Worm (Caenorhabditis elegans) whole organism, midembryonic: ENCODE data around the gene nipi-4.

Experiments used
- T22C8.4 ChIP-seq: fragments of 200-800 bp; sonication (Bioruptor generic); IDR thresholded peaks from 2 replicates; pipeline ENCODE4 v1.3.6; 2022; ENCODE audit warnings: missing genetic modification characterization, missing compliant biosample characterization
- cog-1 ChIP-seq: sonication (generic microtip); optimal IDR thresholded peaks from 2 replicates; lab custom pipeline; 2016; ENCODE audit warnings: missing genetic modification characterization, missing compliant biosample characterization
- flt-1 ChIP-seq: fragments of 200-800 bp; sonication (Bioruptor generic); IDR thresholded peaks from 2 replicates; pipeline ENCODE4 v1.3.6; 2022; ENCODE audit warnings: missing genetic modification characterization, missing compliant biosample characterization
- klf-2 ChIP-seq: fragments of 200-800 bp; sonication (Bioruptor generic); conservative IDR thresholded peaks from 2 replicates; pipeline ENCODE4 v1.3.6; 2022; ENCODE audit warnings: missing genetic modification reagents, missing genetic modification characterization, missing compliant biosample characterization
- med-1 ChIP-seq: sonication (generic microtip); optimal IDR thresholded peaks from 2 replicates; lab custom pipeline; 2017; ENCODE audit warnings: missing genetic modification characterization, mild to moderate bottlenecking, missing compliant biosample characterization, antibody characterized with exemption, missing genetic modification reagents; ENCODE audit not compliant: insufficient read depth
- ref-1 ChIP-seq: fragments of 200-800 bp; sonication (Bioruptor generic); conservative IDR thresholded peaks from 2 replicates; pipeline ENCODE4 v1.3.6; 2022; ENCODE audit warnings: missing genetic modification reagents, missing genetic modification characterization, missing compliant biosample characterization
- tab-1 ChIP-seq: fragments of 200-800 bp; sonication (Bioruptor generic); IDR thresholded peaks from 2 replicates; pipeline ENCODE4 v1.3.6; 2022; ENCODE audit warnings: missing genetic modification characterization, missing compliant biosample characterization
- ztf-23 ChIP-seq: fragments of 200-800 bp; sonication (Bioruptor generic); IDR thresholded peaks from 2 replicates; pipeline ENCODE4 v1.3.6; 2022; ENCODE audit warnings: missing genetic modification reagents, missing genetic modification characterization, missing compliant biosample characterization
- ztf-29 ChIP-seq: fragments of 200-800 bp; sonication (Bioruptor generic); IDR thresholded peaks from 2 replicates; pipeline ENCODE4 v1.3.6; 2022; ENCODE audit warnings: missing genetic modification reagents, missing genetic modification characterization, missing compliant biosample characterization

The nipi-4 gene

DNA sequence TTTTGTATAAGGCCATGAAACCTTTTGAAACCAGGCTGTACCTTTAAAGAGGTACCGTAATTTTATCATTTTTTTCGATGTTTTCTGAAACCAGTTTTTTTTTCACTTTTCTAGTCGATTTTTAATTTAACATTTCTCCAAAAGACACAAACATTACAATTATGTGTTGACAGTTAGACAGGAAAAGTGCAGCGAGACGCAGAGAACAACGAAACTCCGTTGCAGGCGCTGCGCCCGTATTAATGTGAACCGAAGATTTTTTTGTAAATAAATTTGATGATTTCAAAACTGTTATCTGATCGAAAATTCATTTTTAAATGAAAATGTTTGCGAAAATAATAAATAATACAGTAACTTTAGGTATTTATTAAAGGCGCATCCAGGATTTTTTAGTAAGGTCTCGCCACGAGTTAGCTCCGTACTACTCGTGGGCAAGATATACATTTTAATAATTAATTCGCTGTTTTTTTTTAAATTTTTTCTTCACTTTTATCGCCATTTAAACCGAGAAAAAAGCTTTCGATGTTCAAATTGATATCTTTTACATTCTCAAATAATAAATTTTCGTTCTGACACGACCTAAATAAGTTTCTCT is 6.4 kb upstream of the nipi-4 start, which contains the start of gene F40A3.3:
F40A3.3 (plus strand) TSS at position 564 of the 595 bp plus-strand sequence.
- no peak for TF ChIP-seq T22C8.4 (GFP tag; lab: Robert Waterston, UW)
- no peak for TF ChIP-seq klf-2 (GFP tag; lab: Robert Waterston, UW)
- no peak for TF ChIP-seq med-1 (GFP tag; lab: Kevin White, UChicago)
- TF ChIP-seq cog-1 (tag; lab: Kevin White, UChicago): no peak
- no peak for TF ChIP-seq ztf-29 (GFP tag; lab: Robert Waterston, UW)
- no peak for TF ChIP-seq flt-1 (GFP tag; lab: Robert Waterston, UW)
- TF ChIP-seq ztf-23: no peak
- no peak for TF ChIP-seq ref-1 (GFP tag; lab: Robert Waterston, UW)

- TF ChIP-seq flt-1 (GFP tag; lab: Robert Waterston, UW) (no peak), med-1 (GFP tag; lab: Kevin White, UChicago) (no peak), klf-2 (GFP tag; lab: Robert Waterston, UW) (no peak), ztf-23 (no peak), tab-1 (GFP tag; lab: Robert Waterston, UW) (no peak), cog-1 (tag; lab: Kevin White, UChicago) (no peak), T22C8.4 (GFP tag; lab: Robert Waterston, UW) (no peak), ref-1 (GFP tag; lab: Robert Waterston, UW) (no peak), ztf-29 (GFP tag; lab: Robert Waterston, UW) (no peak)
These were observed 4.8 kb upstream of the nipi-4 start, which contains the start of gene F40A3.4 for ce11 chrV:7875456-7875855. F40A3.4 (plus strand) TSS chrV:7875756.

DNA sequence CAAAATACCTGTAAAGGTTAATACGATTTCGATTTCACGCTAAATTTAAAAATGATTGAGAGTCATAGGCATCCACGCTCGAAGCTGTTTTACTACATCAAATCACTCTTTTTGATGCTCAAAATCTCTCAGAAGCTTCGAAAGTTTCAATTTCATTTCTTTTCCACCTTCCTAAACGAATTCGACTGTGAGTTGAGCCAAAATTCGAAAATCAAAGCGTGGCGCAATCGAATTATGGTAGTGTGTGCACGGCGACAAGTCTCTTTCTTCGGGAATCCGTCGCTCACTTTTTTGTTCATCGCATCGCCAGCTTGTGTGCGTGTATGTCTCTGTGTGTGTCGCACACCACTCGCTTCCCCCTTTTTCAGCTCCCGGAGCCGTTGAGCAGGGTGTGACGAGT is 2.3 kb upstream of the nipi-4 start:
- no peak for TF ChIP-seq ztf-23
- TF ChIP-seq tab-1 (GFP tag; lab: Robert Waterston, UW): no peak
- no peak for TF ChIP-seq T22C8.4 (GFP tag; lab: Robert Waterston, UW)
- no peak for TF ChIP-seq klf-2 (GFP tag; lab: Robert Waterston, UW)
- TF ChIP-seq ztf-29 (GFP tag; lab: Robert Waterston, UW): no peak
- TF ChIP-seq cog-1 (tag; lab: Kevin White, UChicago): no peak
- no peak for TF ChIP-seq med-1 (GFP tag; lab: Kevin White, UChicago)
- TF ChIP-seq flt-1 (GFP tag; lab: Robert Waterston, UW): no peak
- TF ChIP-seq ref-1 (GFP tag; lab: Robert Waterston, UW): no peak

ce11 chrV:7864663-7865062 is 5.9 kb downstream of the nipi-4 start, which contains the start of gene C37C3.11:
C37C3.11 (minus strand) TSS chrV:7864763.
- TF ChIP-seq ref-1 (GFP tag; lab: Robert Waterston, UW) (no peak), cog-1 (tag; lab: Kevin White, UChicago) (no peak), ztf-23 (no peak), med-1 (GFP tag; lab: Kevin White, UChicago) (no peak), T22C8.4 (GFP tag; lab: Robert Waterston, UW) (no peak), ztf-29 (GFP tag; lab: Robert Waterston, UW) (no peak), klf-2 (GFP tag; lab: Robert Waterston, UW) (no peak), tab-1 (GFP tag; lab: Robert Waterston, UW) (no peak), flt-1 (GFP tag; lab: Robert Waterston, UW) (no peak)

- TF ChIP-seq tab-1 (GFP tag; lab: Robert Waterston, UW) (no peak), klf-2 (GFP tag; lab: Robert Waterston, UW) (no peak), cog-1 (tag; lab: Kevin White, UChicago) (no peak), ztf-29 (GFP tag; lab: Robert Waterston, UW) (no peak)
These were observed 7.5 kb downstream of the nipi-4 start, which contains the start of gene C37C3.10 for ce11 chrV:7863020-7863523. C37C3.10 (minus strand) TSS chrV:7863070.

DNA sequence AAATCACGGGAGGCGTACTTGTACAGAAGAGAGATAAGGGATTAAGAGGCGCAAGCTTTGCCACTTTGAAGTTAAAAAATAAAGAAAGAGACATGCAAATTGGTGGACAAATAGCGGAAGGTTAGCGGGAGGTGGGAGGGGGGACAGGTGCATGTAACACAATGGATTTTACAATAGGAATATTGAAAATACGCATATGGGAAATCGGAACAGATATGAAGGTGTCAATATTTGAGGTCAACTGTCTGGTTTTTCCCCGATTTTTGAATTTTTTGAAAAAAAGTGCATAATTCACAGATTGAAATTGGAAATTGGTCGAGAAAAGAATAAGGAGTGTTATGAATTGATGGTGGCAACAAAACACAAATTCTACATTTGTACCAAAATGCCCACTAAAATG is 8.8 kb downstream of the nipi-4 start, which contains the start of gene C37C3.17:
C37C3.17 (minus strand) TSS at position 101 of the 400 bp plus-strand sequence.
- TF ChIP-seq flt-1 (GFP tag; lab: Robert Waterston, UW) (no peak), ref-1 (GFP tag; lab: Robert Waterston, UW) (no peak), tab-1 (GFP tag; lab: Robert Waterston, UW) (no peak), med-1 (GFP tag; lab: Kevin White, UChicago) (no peak), ztf-23 (no peak), T22C8.4 (GFP tag; lab: Robert Waterston, UW) (no peak), klf-2 (GFP tag; lab: Robert Waterston, UW) (no peak), cog-1 (tag; lab: Kevin White, UChicago) (no peak), ztf-29 (GFP tag; lab: Robert Waterston, UW) (no peak)

- no peak for TF ChIP-seq ztf-23
- no peak for TF ChIP-seq flt-1 (GFP tag; lab: Robert Waterston, UW)
- TF ChIP-seq ztf-29 (GFP tag; lab: Robert Waterston, UW): no peak
- TF ChIP-seq ref-1 (GFP tag; lab: Robert Waterston, UW): no peak
- TF ChIP-seq cog-1 (tag; lab: Kevin White, UChicago): no peak
- TF ChIP-seq tab-1 (GFP tag; lab: Robert Waterston, UW): no peak
- no peak for TF ChIP-seq klf-2 (GFP tag; lab: Robert Waterston, UW)
- TF ChIP-seq T22C8.4 (GFP tag; lab: Robert Waterston, UW): no peak
- TF ChIP-seq med-1 (GFP tag; lab: Kevin White, UChicago): no peak
These were observed 12.7 kb downstream of the nipi-4 start, which contains the start of gene C37C3.1 for ce11 chrV:7857931-7858330. C37C3.1 (plus strand) TSS chrV:7857963.

ce11 chrV:7856641-7857040 is 14.0 kb downstream of the nipi-4 start:
- TF ChIP-seq med-1 (GFP tag; lab: Kevin White, UChicago) (no peak), flt-1 (GFP tag; lab: Robert Waterston, UW) (no peak), T22C8.4 (GFP tag; lab: Robert Waterston, UW) (no peak)
